Fruit fly (Drosophila melanogaster) whole organism, pupa: Measurements from ENCODE around the gene CG14414.

Experiments
- CG10348 ChIP-seq: fragments of 200-800 bp; sonication (Bioruptor generic); IDR thresholded peaks from 2 replicates; pipeline ENCODE4 v1.3.6; 2022; ENCODE audit warnings: missing biosample characterization, missing genetic modification characterization
- CG12605 ChIP-seq: fragments of 200-800 bp; sonication (Bioruptor generic); IDR thresholded peaks from 2 replicates; pipeline ENCODE4 v1.3.6; 2022; ENCODE audit warnings: missing biosample characterization, missing genetic modification characterization
- CG13204 ChIP-seq: fragments of 200-800 bp; sonication (Bioruptor generic); optimal IDR thresholded peaks from 2 replicates; lab custom pipeline; 2018; ENCODE audit warnings: missing biosample characterization, mild to moderate bottlenecking, missing genetic modification characterization, moderate library complexity
- CG14655 ChIP-seq: fragments of 200-800 bp; sonication (Bioruptor generic); optimal IDR thresholded peaks from 3 replicates; lab custom pipeline; 2017; ENCODE audit warnings: mild to moderate bottlenecking, missing biosample characterization, missing genetic modification reagents, missing genetic modification characterization
- CG15710 ChIP-seq: fragments of 200-800 bp; sonication (Bioruptor generic); optimal IDR thresholded peaks from 2 replicates; lab custom pipeline; 2018; ENCODE audit warnings: missing biosample characterization, mild to moderate bottlenecking, missing genetic modification characterization, moderate library complexity
- CG17806 ChIP-seq: fragments of 200-800 bp; sonication (Bioruptor generic); optimal IDR thresholded peaks from 2 replicates; lab custom pipeline; 2018; ENCODE audit warnings: missing biosample characterization, mild to moderate bottlenecking, missing genetic modification characterization, moderate library complexity
- CG32121 ChIP-seq: fragments of 200-800 bp; sonication (Bioruptor generic); IDR thresholded peaks from 2 replicates; pipeline ENCODE4 v1.3.6; 2022; ENCODE audit warnings: missing biosample characterization, missing genetic modification characterization
- CG34367 ChIP-seq: fragments of 200-800 bp; sonication (Bioruptor generic); optimal IDR thresholded peaks from 2 replicates; lab custom pipeline; 2018; ENCODE audit warnings: missing biosample characterization, mild to moderate bottlenecking, missing genetic modification characterization
- CG4496 ChIP-seq: fragments of 200-800 bp; sonication (Bioruptor generic); IDR thresholded peaks from 3 replicates; pipeline ENCODE4 v1.3.6; 2022; ENCODE audit warnings: missing biosample characterization, missing genetic modification characterization
- CG8159 ChIP-seq: fragments of 200-800 bp; sonication (Bioruptor generic); optimal IDR thresholded peaks from 3 replicates; lab custom pipeline; 2018; ENCODE audit warnings: missing biosample characterization, mild to moderate bottlenecking, missing genetic modification characterization, moderate library complexity
- CG8301 ChIP-seq: fragments of 200-800 bp; sonication (Bioruptor generic); optimal IDR thresholded peaks from 2 replicates; lab custom pipeline; 2018; ENCODE audit warnings: missing biosample characterization, mild to moderate bottlenecking, missing genetic modification characterization
- CG9948 ChIP-seq: fragments of 200-800 bp; sonication (Bioruptor generic); optimal IDR thresholded peaks from 2 replicates; lab custom pipeline; 2018; ENCODE audit warnings: missing biosample characterization, mild to moderate bottlenecking, missing genetic modification characterization, moderate library complexity
- D1 ChIP-seq: fragments of 200-800 bp; sonication (Bioruptor generic); optimal IDR thresholded peaks from 2 replicates; lab custom pipeline; 2018; ENCODE audit warnings: missing biosample characterization, mild to moderate bottlenecking, missing genetic modification characterization, moderate library complexity
- EcR ChIP-seq: fragments of 200-800 bp; sonication (Bioruptor generic); optimal IDR thresholded peaks from 3 replicates; lab custom pipeline; 2019; ENCODE audit warnings: missing biosample characterization, missing genetic modification characterization, mild to moderate bottlenecking, moderate library complexity, missing genetic modification reagents
- Ets98B ChIP-seq: fragments of 200-800 bp; sonication (Bioruptor generic); IDR thresholded peaks from 2 replicates; pipeline ENCODE4 v1.3.6; 2022; ENCODE audit warnings: missing biosample characterization, missing genetic modification characterization
- Pif1A ChIP-seq: fragments of 200-800 bp; sonication (Bioruptor generic); optimal IDR thresholded peaks from 3 replicates; lab custom pipeline; 2016; ENCODE audit warnings: missing biosample characterization, missing genetic modification characterization
- Pif1B ChIP-seq: fragments of 200-800 bp; sonication (Bioruptor generic); optimal IDR thresholded peaks from 3 replicates; lab custom pipeline; 2016; ENCODE audit warnings: missing biosample characterization, missing genetic modification characterization
- Snoo ChIP-seq: fragments of 200-800 bp; sonication (Bioruptor generic); optimal IDR thresholded peaks from 3 replicates; lab custom pipeline; 2017; ENCODE audit warnings: missing biosample characterization, mild to moderate bottlenecking, missing genetic modification characterization, inconsistent platforms
- fd96Ca ChIP-seq: fragments of 200-800 bp; sonication (Bioruptor generic); IDR thresholded peaks from 3 replicates; pipeline ENCODE4 v1.3.6; 2022; ENCODE audit warnings: missing biosample characterization, missing genetic modification characterization
- gl ChIP-seq: fragments of 200-800 bp; sonication (Bioruptor generic); optimal IDR thresholded peaks from 2 replicates; lab custom pipeline; 2018; ENCODE audit warnings: missing biosample characterization, mild to moderate bottlenecking, missing genetic modification characterization
- rn ChIP-seq: fragments of 200-800 bp; sonication (Bioruptor generic); IDR thresholded peaks from 2 replicates; pipeline ENCODE4 v1.3.6; 2022; ENCODE audit warnings: missing biosample characterization, missing genetic modification characterization

The CG14414 gene

dm6 chrX:14580359-14580961 is at the start of gene CG14414:
Gene CG14414 (plus strand): TSS chrX:14580600.
- TF ChIP-seq CG13204 (no peak), Pif1B (GFP tag; lab: Kevin White, UChicago) (no peak), rn (no peak), CG15710 (no peak), D1 (tag; lab: Kevin White, UChicago) (no peak), CG8159 (tag; lab: Kevin White, UChicago) (no peak), CG8301 (tag; lab: Kevin White, UChicago) (no peak), CG14655 (GFP tag; lab: Kevin White, UChicago) (no peak), CG9948 (tag; lab: Kevin White, UChicago) (no peak), Snoo (no peak), Pif1A (GFP tag; lab: Kevin White, UChicago) (no peak), CG32121 (GFP tag; lab: Robert Waterston, UW) (no peak)

dm6 chrX:14582784-14583699 is 2.6 kb downstream of the CG14414 start, which contains the start of the genes mRpS25 and nmdyn-D6:
Gene mRpS25 (minus strand): TSS chrX:14582982.
Gene nmdyn-D6 (plus strand): TSS chrX:14583677.
- TF ChIP-seq CG8159 (tag; lab: Kevin White, UChicago) (peak; percentile 40), gl (tag; lab: Kevin White, UChicago) (no peak), CG9948 (tag; lab: Kevin White, UChicago) (peak; percentile 33), CG10348 (GFP tag; lab: Robert Waterston, UW) (no peak), CG4496 (GFP tag; lab: Robert Waterston, UW) (peak; percentile 47; the same call in 2 of the 3 replicates), EcR (GFP tag; lab: Kevin White, UChicago) (no peak), CG17806 (tag; lab: Kevin White, UChicago) (peak; percentile 37), CG14655 (GFP tag; lab: Kevin White, UChicago) (peak; percentile 53), Ets98B (GFP tag; lab: Robert Waterston, UW) (peak; percentile 42; the same call in 1 of the 2 replicates), D1 (tag; lab: Kevin White, UChicago) (no peak), CG8301 (tag; lab: Kevin White, UChicago) (peak; percentile 15), CG12605 (GFP tag; lab: Robert Waterston, UW) (no peak), fd96Ca (GFP tag; lab: Robert Waterston, UW) (0 out of 3 replicates have a peak, but pooled peaks have one; percentile 39), CG13204 (no peak), CG15710 (peak; percentile 37)
- TF ChIP-seq, all 21 proteins: peak for 9

- TF ChIP-seq CG4496 (GFP tag; lab: Robert Waterston, UW) (no peak), CG13204 (no peak), gl (tag; lab: Kevin White, UChicago) (no peak), CG10348 (GFP tag; lab: Robert Waterston, UW) (no peak), CG32121 (GFP tag; lab: Robert Waterston, UW) (no peak), Pif1B (GFP tag; lab: Kevin White, UChicago) (no peak), rn (no peak), Snoo (no peak), Pif1A (GFP tag; lab: Kevin White, UChicago) (no peak), CG12605 (GFP tag; lab: Robert Waterston, UW) (no peak), Ets98B (GFP tag; lab: Robert Waterston, UW) (no peak), CG17806 (tag; lab: Kevin White, UChicago) (no peak), fd96Ca (GFP tag; lab: Robert Waterston, UW) (no peak), CG15710 (no peak), EcR (GFP tag; lab: Kevin White, UChicago) (no peak), CG8159 (tag; lab: Kevin White, UChicago) (no peak)
- TF ChIP-seq, all 21 proteins: peak for 0
Observed at dm6 chrX:14585263-14585662, 4.9 kb downstream of the CG14414 start.

- TF ChIP-seq CG8159 (tag; lab: Kevin White, UChicago) (no peak), gl (tag; lab: Kevin White, UChicago) (no peak), CG13204 (no peak), Pif1B (GFP tag; lab: Kevin White, UChicago) (no peak), EcR (GFP tag; lab: Kevin White, UChicago) (no peak), CG10348 (GFP tag; lab: Robert Waterston, UW) (no peak), D1 (tag; lab: Kevin White, UChicago) (no peak), CG4496 (GFP tag; lab: Robert Waterston, UW) (no peak), CG32121 (GFP tag; lab: Robert Waterston, UW) (no peak)
Observed at dm6 chrX:14588509-14588908, 8.1 kb downstream of the CG14414 start.

- no peak for TF ChIP-seq Pif1B (GFP tag; lab: Kevin White, UChicago)
- TF ChIP-seq Ets98B (GFP tag; lab: Robert Waterston, UW): no peak
- no peak for TF ChIP-seq CG8159 (tag; lab: Kevin White, UChicago)
- TF ChIP-seq CG13204: no peak
- no peak for TF ChIP-seq CG4496 (GFP tag; lab: Robert Waterston, UW)
- no peak for TF ChIP-seq CG15710
- no peak for TF ChIP-seq EcR (GFP tag; lab: Kevin White, UChicago)
- TF ChIP-seq D1 (tag; lab: Kevin White, UChicago): no peak
- TF ChIP-seq fd96Ca (GFP tag; lab: Robert Waterston, UW): no peak
- TF ChIP-seq CG8301 (tag; lab: Kevin White, UChicago): no peak
- no peak for TF ChIP-seq rn
- no peak for TF ChIP-seq CG32121 (GFP tag; lab: Robert Waterston, UW)
- no peak for TF ChIP-seq Pif1A (GFP tag; lab: Kevin White, UChicago)
- TF ChIP-seq CG34367: no peak
- no peak for TF ChIP-seq CG14655 (GFP tag; lab: Kevin White, UChicago)
- TF ChIP-seq CG10348 (GFP tag; lab: Robert Waterston, UW): no peak
- no peak for TF ChIP-seq gl (tag; lab: Kevin White, UChicago)
- TF ChIP-seq Snoo: no peak
Observed at dm6 chrX:14588996-14589621, 8.7 kb downstream of the CG14414 start.
